Fruit fly (Drosophila melanogaster) whole organism: ENCODE data around the gene CG15696.

ENCODE experiments used
- CG8478 ChIP-seq: fragments of >200 bp; optimal IDR thresholded peaks from 2 replicates; lab custom pipeline; 2018; ENCODE audit warnings: inconsistent platforms
- Dll ChIP-seq: fragments of >200 bp; optimal IDR thresholded peaks from 2 replicates; lab custom pipeline; 2017
- pan ChIP-seq: fragments of >200 bp; optimal IDR thresholded peaks from 2 replicates; lab custom pipeline; 2017
- psq ChIP-seq: fragments of >200 bp; optimal IDR thresholded peaks from 2 replicates; lab custom pipeline; 2017
- usp ChIP-seq: fragments of >200 bp; optimal IDR thresholded peaks from 2 replicates; lab custom pipeline; 2017; ENCODE audit warnings: missing biosample characterization, missing genetic modification characterization, mixed read lengths

DNA sequence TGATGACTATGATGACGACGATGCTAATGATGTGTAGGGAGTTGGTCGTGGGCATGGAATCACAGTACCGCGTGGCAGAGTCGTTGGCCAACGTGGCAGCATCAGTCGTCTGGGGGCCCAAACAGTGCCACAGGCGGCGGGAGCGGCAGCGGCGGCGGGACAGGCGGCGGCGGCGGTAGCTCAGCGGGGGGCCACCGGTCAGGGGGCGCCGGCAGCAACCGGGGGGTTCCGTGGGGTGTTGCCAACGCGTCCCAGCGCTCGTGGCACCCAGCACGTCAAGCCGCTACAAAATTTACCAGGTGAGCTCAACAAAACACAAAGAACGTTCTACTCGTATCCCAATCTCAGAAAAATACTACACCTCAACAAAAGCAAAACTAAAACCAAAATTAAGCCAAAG, 44.6 kb upstream of the CG15696 start:
- TF ChIP-seq usp (no peak), pan (no peak), CG8478 (no peak), psq (no peak), Dll (lab: Kevin White, UChicago) (no peak)
